Worm (Caenorhabditis elegans) whole organism, young adult: Measurements from ENCODE around the gene nfm-1.

Source experiments
- B0019.2 ChIP-seq: fragments of 200-800 bp; sonication (Bioruptor generic); conservative IDR thresholded peaks from 2 replicates; pipeline ENCODE4 v1.3.6; 2022; ENCODE audit warnings: missing genetic modification reagents, missing genetic modification characterization, missing compliant biosample characterization
- C17E4.6 ChIP-seq: fragments of 200-800 bp; sonication (Bioruptor generic); IDR thresholded peaks from 2 replicates; pipeline ENCODE4 v1.3.6; 2022; ENCODE audit warnings: missing genetic modification reagents, missing genetic modification characterization, missing compliant biosample characterization
- D2030.7 ChIP-seq: fragments of 200-800 bp; sonication (Bioruptor generic); IDR thresholded peaks from 2 replicates; pipeline ENCODE4 v1.3.6; 2022; ENCODE audit warnings: missing genetic modification reagents, missing genetic modification characterization, missing compliant biosample characterization
- F33H1.4 ChIP-seq: fragments of 200-800 bp; sonication (Bioruptor generic); IDR thresholded peaks from 2 replicates; pipeline ENCODE4 v1.3.6; 2022; ENCODE audit warnings: missing genetic modification reagents, missing genetic modification characterization, missing compliant biosample characterization
- F49E8.2 ChIP-seq: sonication (generic microtip); optimal IDR thresholded peaks from 3 replicates; lab custom pipeline; 2017; ENCODE audit warnings: missing genetic modification characterization, mild to moderate bottlenecking, missing compliant biosample characterization, antibody characterized with exemption, moderate library complexity; ENCODE audit not compliant: insufficient read depth
- F57A8.1 ChIP-seq: fragments of 200-800 bp; sonication (Bioruptor generic); optimal IDR thresholded peaks from 2 replicates; lab custom pipeline; 2018; ENCODE audit warnings: mild to moderate bottlenecking, missing genetic modification characterization, moderate library complexity, missing compliant biosample characterization
- Y56A3A.18 ChIP-seq: fragments of 200-800 bp; sonication (Bioruptor generic); IDR thresholded peaks from 2 replicates; pipeline ENCODE4 v1.3.6; 2022; ENCODE audit warnings: missing genetic modification reagents, missing genetic modification characterization, missing compliant biosample characterization
- Y95B8A.8 ChIP-seq: fragments of 200-800 bp; sonication (Bioruptor generic); IDR thresholded peaks from 2 replicates; pipeline ENCODE4 v1.3.6; 2022; ENCODE audit warnings: missing genetic modification reagents, missing genetic modification characterization, missing compliant biosample characterization
- ama-1 ChIP-seq, 3 experiments: fragments of 150-350 bp in 1 of 3; sonication (generic microtip) in 2 of 3; optimal IDR thresholded peaks; 2 replicates each; lab custom pipeline; 2014 to 2018; ENCODE audit warnings: missing biosample characterization in 2 of 3, missing genetic modification characterization in 2 of 3, missing genetic modification reagents in 2 of 3
- athp-1 ChIP-seq: sonication (generic microtip); optimal IDR thresholded peaks from 2 replicates; lab custom pipeline; 2017; ENCODE audit warnings: mild to moderate bottlenecking, missing genetic modification characterization, missing compliant biosample characterization
- attf-5 ChIP-seq: fragments of 200-800 bp; sonication (Bioruptor generic); optimal IDR thresholded peaks from 2 replicates; lab custom pipeline; 2018; ENCODE audit warnings: mild to moderate bottlenecking, missing genetic modification characterization, missing compliant biosample characterization
- cebp-1 ChIP-seq, 2 experiments: fragments of 200-800 bp in 1 of 2; sonication (Bioruptor generic) in 1 of 2; sonication (generic microtip) in 1 of 2; IDR thresholded peaks in 1 of 2; optimal IDR thresholded peaks in 1 of 2; 2 replicates each; pipeline versions ENCODE4 v1.3.6 to Lab custom; 2017 to 2022; ENCODE audit warnings: missing compliant biosample characterization in 2 of 2, missing genetic modification characterization in 2 of 2, mild to moderate bottlenecking in 1 of 2, missing genetic modification reagents in 1 of 2, moderate library complexity in 1 of 2
- ceh-27 ChIP-seq: fragments of 200-800 bp; sonication (Bioruptor generic); optimal IDR thresholded peaks from 2 replicates; lab custom pipeline; 2018; ENCODE audit warnings: mild to moderate bottlenecking, missing genetic modification characterization, moderate library complexity, missing compliant biosample characterization
- dox-1 ChIP-seq: fragments of 200-800 bp; sonication (Bioruptor generic); IDR thresholded peaks from 2 replicates; pipeline ENCODE4 v1.3.6; 2022; ENCODE audit warnings: missing genetic modification reagents, missing genetic modification characterization, missing compliant biosample characterization
- dpff-1 ChIP-seq: sonication (generic microtip); optimal IDR thresholded peaks from 2 replicates; lab custom pipeline; 2017; ENCODE audit warnings: mild to moderate bottlenecking, missing genetic modification characterization, missing compliant biosample characterization
- efl-1 ChIP-seq: fragments of 150-350 bp; optimal IDR thresholded peaks from 2 replicates; lab custom pipeline; 2014; ENCODE audit warnings: missing biosample characterization, missing genetic modification reagents, missing genetic modification characterization
- egl-18 ChIP-seq: fragments of 200-800 bp; sonication (Bioruptor generic); IDR thresholded peaks from 2 replicates; pipeline ENCODE4 v1.3.6; 2022; ENCODE audit warnings: missing genetic modification reagents, missing genetic modification characterization, missing compliant biosample characterization
- egrh-3 ChIP-seq: fragments of 200-800 bp; sonication (Bioruptor generic); IDR thresholded peaks from 2 replicates; pipeline ENCODE4 v1.3.6; 2022; ENCODE audit warnings: missing genetic modification reagents, missing genetic modification characterization, missing compliant biosample characterization
- ekl-4 ChIP-seq: fragments of 200-800 bp; sonication (Bioruptor generic); IDR thresholded peaks from 2 replicates; pipeline ENCODE4 v1.3.6; 2022; ENCODE audit warnings: missing genetic modification reagents, missing genetic modification characterization, missing compliant biosample characterization
- ets-4 ChIP-seq: fragments of 200-800 bp; sonication (Bioruptor generic); optimal IDR thresholded peaks from 2 replicates; lab custom pipeline; 2018; ENCODE audit warnings: mild to moderate bottlenecking, missing genetic modification characterization, missing compliant biosample characterization
- fkh-3 ChIP-seq: sonication (generic microtip); optimal IDR thresholded peaks from 2 replicates; lab custom pipeline; 2016; ENCODE audit warnings: mild to moderate bottlenecking, missing genetic modification characterization, missing compliant biosample characterization
- him-1 ChIP-seq: sonication (generic microtip); optimal IDR thresholded peaks from 2 replicates; lab custom pipeline; 2016; ENCODE audit warnings: missing genotype, missing genetic modification reagents, missing genetic modification characterization, missing compliant biosample characterization
- hmg-1.2 ChIP-seq: fragments of 200-800 bp; sonication (Bioruptor generic); IDR thresholded peaks from 2 replicates; pipeline ENCODE4 v1.3.6; 2022; ENCODE audit warnings: missing genetic modification reagents, missing genetic modification characterization, missing compliant biosample characterization
- lag-1 ChIP-seq: fragments of 200-800 bp; sonication (Bioruptor generic); IDR thresholded peaks from 2 replicates; pipeline ENCODE4 v1.3.6; 2022; ENCODE audit warnings: missing genetic modification reagents, missing genetic modification characterization, missing compliant biosample characterization
- let-607 ChIP-seq, 2 experiments: fragments of 200-800 bp in 1 of 2; sonication (Bioruptor generic) in 1 of 2; sonication (generic microtip) in 1 of 2; optimal IDR thresholded peaks; 2 replicates each; lab custom pipeline; 2016 to 2018; ENCODE audit warnings: mild to moderate bottlenecking in 2 of 2, missing compliant biosample characterization in 2 of 2, missing genetic modification characterization in 2 of 2, moderate library complexity in 2 of 2, missing genotype in 1 of 2
- lin-40 ChIP-seq: sonication (generic microtip); optimal IDR thresholded peaks from 2 replicates; lab custom pipeline; 2016; ENCODE audit warnings: missing genetic modification characterization, mild to moderate bottlenecking, missing compliant biosample characterization, missing genotype, missing genetic modification reagents
- lin-54 ChIP-seq: fragments of 200-800 bp; sonication (Bioruptor generic); optimal IDR thresholded peaks from 2 replicates; lab custom pipeline; 2018; ENCODE audit warnings: mild to moderate bottlenecking, missing genetic modification characterization, missing compliant biosample characterization
- lsl-1 ChIP-seq: fragments of 200-800 bp; sonication (Bioruptor generic); optimal IDR thresholded peaks from 2 replicates; lab custom pipeline; 2018; ENCODE audit warnings: mild to moderate bottlenecking, missing genetic modification characterization, moderate library complexity, missing compliant biosample characterization
- madf-6 ChIP-seq: fragments of 200-800 bp; sonication (Bioruptor generic); IDR thresholded peaks from 2 replicates; pipeline ENCODE4 v1.3.6; 2022; ENCODE audit warnings: missing genetic modification reagents, missing genetic modification characterization, missing compliant biosample characterization
- madf-8 ChIP-seq: fragments of 200-800 bp; sonication (Bioruptor generic); conservative IDR thresholded peaks from 2 replicates; pipeline ENCODE4 v1.3.6; 2022; ENCODE audit warnings: missing genetic modification reagents, missing genetic modification characterization, missing compliant biosample characterization
- mcd-1 ChIP-seq: fragments of 200-800 bp; sonication (Bioruptor generic); IDR thresholded peaks from 2 replicates; pipeline ENCODE4 v1.3.6; 2022; ENCODE audit warnings: missing genetic modification reagents, missing genetic modification characterization, missing compliant biosample characterization
- mes-4 ChIP-seq: sonication (generic microtip); optimal IDR thresholded peaks from 2 replicates; lab custom pipeline; 2016; ENCODE audit warnings: missing genotype, missing genetic modification characterization, missing compliant biosample characterization
- nhr-120 ChIP-seq: fragments of 200-800 bp; sonication (Bioruptor generic); IDR thresholded peaks from 2 replicates; pipeline ENCODE4 v1.3.6; 2022; ENCODE audit warnings: missing genetic modification characterization, missing compliant biosample characterization
- nhr-80 ChIP-seq: sonication (generic microtip); optimal IDR thresholded peaks from 2 replicates; lab custom pipeline; 2016; ENCODE audit warnings: missing genetic modification characterization, missing compliant biosample characterization
- nhr-90 ChIP-seq: sonication (generic microtip); optimal IDR thresholded peaks from 2 replicates; lab custom pipeline; 2016; ENCODE audit warnings: missing genotype, mild to moderate bottlenecking, missing genetic modification characterization, missing compliant biosample characterization
- pbrm-1 ChIP-seq: fragments of 200-800 bp; sonication (Bioruptor generic); IDR thresholded peaks from 2 replicates; pipeline ENCODE4 v1.3.6; 2022; ENCODE audit warnings: missing genetic modification reagents, missing genetic modification characterization, missing compliant biosample characterization
- rcor-1 ChIP-seq: fragments of 200-800 bp; sonication (Bioruptor generic); IDR thresholded peaks from 2 replicates; pipeline ENCODE4 v1.3.6; 2022; ENCODE audit warnings: missing genetic modification reagents, missing genetic modification characterization, missing compliant biosample characterization
- sdz-38 ChIP-seq: sonication (generic microtip); optimal IDR thresholded peaks from 2 replicates; lab custom pipeline; 2016; ENCODE audit warnings: missing genotype, missing genetic modification characterization, missing compliant biosample characterization
- snpc-1.3 ChIP-seq: sonication (generic microtip); optimal IDR thresholded peaks from 2 replicates; lab custom pipeline; 2017; ENCODE audit warnings: missing genetic modification characterization, mild to moderate bottlenecking, missing compliant biosample characterization, antibody characterized with exemption, moderate library complexity, missing genotype, missing genetic modification reagents; ENCODE audit not compliant: insufficient read depth
- snpc-3.4 ChIP-seq: sonication (generic microtip); optimal IDR thresholded peaks from 2 replicates; lab custom pipeline; 2017; ENCODE audit warnings: missing genetic modification characterization, mild to moderate bottlenecking, missing compliant biosample characterization, antibody characterized with exemption, moderate library complexity, missing genotype, missing genetic modification reagents
- tbx-9 ChIP-seq: sonication (generic microtip); optimal IDR thresholded peaks from 2 replicates; lab custom pipeline; 2016; ENCODE audit warnings: borderline replicate concordance, missing genetic modification characterization, inconsistent platforms, missing compliant biosample characterization
- tlf-1 ChIP-seq: fragments of 200-800 bp; sonication (Bioruptor generic); optimal IDR thresholded peaks from 2 replicates; lab custom pipeline; 2018; ENCODE audit warnings: mild to moderate bottlenecking, missing genetic modification characterization, missing compliant biosample characterization
- xnd-1 ChIP-seq: sonication (generic microtip); optimal IDR thresholded peaks from 2 replicates; lab custom pipeline; 2016; ENCODE audit warnings: missing genotype, missing genetic modification reagents, missing genetic modification characterization, missing compliant biosample characterization
- ztf-25 ChIP-seq: fragments of 200-800 bp; sonication (Bioruptor generic); IDR thresholded peaks from 2 replicates; pipeline ENCODE4 v1.3.6; 2022; ENCODE audit warnings: missing genetic modification reagents, missing genetic modification characterization, missing compliant biosample characterization
- ztf-3 ChIP-seq: fragments of 200-800 bp; sonication (Bioruptor generic); optimal IDR thresholded peaks from 2 replicates; lab custom pipeline; 2018; ENCODE audit warnings: mild to moderate bottlenecking, missing genetic modification characterization, missing compliant biosample characterization

nfm-1 gene

ce11 chrIII:6140818-6141217 is 18.4 kb upstream of the nfm-1 start:
- TF ChIP-seq fkh-3 (tag; lab: Kevin White, UChicago) (no peak), ztf-25 (GFP tag; lab: Robert Waterston, UW) (no peak), dox-1 (GFP tag; lab: Robert Waterston, UW) (no peak), madf-6 (GFP tag; lab: Robert Waterston, UW) (peak; percentile 73), D2030.7 (GFP tag; lab: Robert Waterston, UW) (peak; percentile 52; the same call in 1 of the 2 replicates), mes-4 (tag; lab: Kevin White, UChicago) (no peak), hmg-1.2 (GFP tag; lab: Robert Waterston, UW) (0 out of 2 replicates have a peak, but pooled peaks have one; percentile 11), nhr-80 (tag; lab: Kevin White, UChicago) (no peak), B0019.2 (GFP tag; lab: Robert Waterston, UW) (no peak), ekl-4 (GFP tag; lab: Robert Waterston, UW) (no peak), ets-4 (GFP tag; lab: Kevin White, UChicago) (no peak), pbrm-1 (GFP tag; lab: Robert Waterston, UW) (no peak), athp-1 (tag; lab: Kevin White, UChicago) (peak; percentile 92), lsl-1 (peak; percentile 91), C17E4.6 (GFP tag; lab: Robert Waterston, UW) (no peak), Y95B8A.8 (GFP tag; lab: Robert Waterston, UW) (no peak), F49E8.2 (tag; lab: Kevin White, UChicago) (no peak), snpc-3.4 (tag; lab: Kevin White, UChicago) (peak; percentile 47), nhr-90 (tag; lab: Kevin White, UChicago) (no peak), madf-8 (GFP tag; lab: Robert Waterston, UW) (peak; percentile 24; the same call in 1 of the 2 replicates), cebp-1 (GFP tag; IDR thresholded peaks at IDR 0.05; lab: Robert Waterston, UW) (no peak), cebp-1 (tag; optimal IDR thresholded peaks at IDR 0.05; lab: Kevin White, UChicago) (no peak), F33H1.4 (GFP tag; lab: Robert Waterston, UW) (peak; percentile 32; the same call in 1 of the 2 replicates), ama-1 (optimal IDR thresholded peaks at IDR 0.05; lab: Kevin White, UChicago) (no peak), ama-1 (GFP tag; optimal IDR thresholded peaks at IDR 0.05; lab: Kevin White, UChicago) (no peak), him-1 (tag; lab: Kevin White, UChicago) (peak; percentile 29), xnd-1 (tag; lab: Kevin White, UChicago) (peak; percentile 83), sdz-38 (tag; lab: Kevin White, UChicago) (no peak)
- TF ChIP-seq, all 124 proteins: peak for 10

- TF ChIP-seq B0019.2 (GFP tag; lab: Robert Waterston, UW) = 0 out of 2 replicates have a peak, but pooled peaks have one; percentile 26
- TF ChIP-seq ztf-3 (GFP tag; lab: Kevin White, UChicago) = no peak
- TF ChIP-seq attf-5 = no peak
- 0 out of 2 replicates have a peak, but pooled peaks have one; percentile 14 for TF ChIP-seq egrh-3 (GFP tag; lab: Robert Waterston, UW)
- no peak for TF ChIP-seq hmg-1.2 (GFP tag; lab: Robert Waterston, UW)
- no peak for TF ChIP-seq tlf-1
- TF ChIP-seq dpff-1 (tag; lab: Kevin White, UChicago) = no peak
- 0 out of 2 replicates have a peak, but pooled peaks have one; percentile 16 for TF ChIP-seq mcd-1 (GFP tag; lab: Robert Waterston, UW)
- TF ChIP-seq lin-40 (tag; lab: Kevin White, UChicago) = no peak
- TF ChIP-seq pbrm-1 (GFP tag; lab: Robert Waterston, UW) = 0 out of 2 replicates have a peak, but pooled peaks have one; percentile 39
- TF ChIP-seq nhr-80 (tag; lab: Kevin White, UChicago) = no peak
- TF ChIP-seq F57A8.1 (GFP tag; lab: Kevin White, UChicago) = no peak
- TF ChIP-seq snpc-1.3 (tag; lab: Kevin White, UChicago) = no peak
- no peak for TF ChIP-seq tbx-9 (tag; lab: Kevin White, UChicago)
- no peak for TF ChIP-seq mes-4 (tag; lab: Kevin White, UChicago)
- no peak for TF ChIP-seq lag-1 (GFP tag; lab: Robert Waterston, UW)
- TF ChIP-seq egl-18 (GFP tag; lab: Robert Waterston, UW) = no peak
- TF ChIP-seq lsl-1 = no peak
- no peak for TF ChIP-seq nhr-120 (GFP tag; lab: Robert Waterston, UW)
- TF ChIP-seq F33H1.4 (GFP tag; lab: Robert Waterston, UW) = no peak
- TF ChIP-seq ceh-27 (GFP tag; lab: Kevin White, UChicago) = no peak
- TF ChIP-seq let-607 (tag; optimal IDR thresholded peaks at IDR 0.05; lab: Kevin White, UChicago) = no peak
- TF ChIP-seq lin-54 (GFP tag; lab: Kevin White, UChicago) = no peak
- no peak for TF ChIP-seq rcor-1 (GFP tag; lab: Robert Waterston, UW)
- no peak for TF ChIP-seq Y56A3A.18 (GFP tag; lab: Robert Waterston, UW)
- no peak for TF ChIP-seq efl-1
Observed at ce11 chrIII:6141532-6141931, 17.7 kb upstream of the nfm-1 start.
